Worm (Caenorhabditis elegans): ENCODE results near the gene Y111B2A.12.

DNA sequence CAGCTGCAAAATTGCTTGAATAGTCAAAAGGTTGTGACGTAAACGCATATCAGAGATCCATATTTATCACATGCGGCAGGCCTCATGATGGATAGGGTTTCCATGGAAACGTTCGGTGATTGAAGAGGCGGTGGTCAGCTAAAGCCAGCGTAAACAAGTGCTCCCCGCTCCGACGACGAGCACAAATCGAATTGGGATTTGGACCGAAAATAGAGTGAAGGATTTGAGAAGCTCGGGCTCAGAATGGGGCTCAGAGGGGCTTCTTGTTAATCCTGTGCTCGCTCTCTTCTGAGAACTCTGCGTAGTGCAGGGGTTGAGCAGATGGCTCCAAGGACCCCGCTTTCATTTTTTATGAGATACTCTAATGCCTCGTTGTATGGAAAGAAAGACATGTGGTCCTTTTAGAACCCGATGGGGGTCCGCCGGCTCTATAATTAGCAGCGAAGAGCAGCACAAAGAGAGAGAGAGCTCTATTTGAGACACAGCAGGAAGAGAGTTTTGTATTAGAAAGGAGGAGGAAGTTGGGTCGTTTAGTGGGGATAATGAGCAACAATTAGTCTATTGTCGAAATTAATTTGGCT is 6.9 kb downstream of the Y111B2A.12 start:
- TF ChIP-seq him-1 (tag; optimal IDR thresholded peaks at IDR 0.05) (no peak), dao-5 (tag; optimal IDR thresholded peaks at IDR 0.05) (no peak)

Data from whole organism, L4/young adult.